Worm (Caenorhabditis elegans) whole organism, L2 larva: ENCODE data around the gene sri-63.

Source experiments
- Y55F3AM.14 ChIP-seq: fragments of 200-800 bp; sonication (Bioruptor generic); optimal IDR thresholded peaks from 2 replicates; lab custom pipeline; 2018; ENCODE audit warnings: mild to moderate bottlenecking, missing genetic modification characterization, missing compliant biosample characterization
- aly-2 ChIP-seq: fragments of 150-350 bp; optimal IDR thresholded peaks from 2 replicates; lab custom pipeline; 2014; ENCODE audit warnings: missing biosample characterization, missing genetic modification characterization
- ceh-82 ChIP-seq: fragments of 150-350 bp; optimal IDR thresholded peaks from 2 replicates; lab custom pipeline; 2014; ENCODE audit warnings: missing biosample characterization, missing genetic modification characterization
- egl-27 ChIP-seq: sonication (generic microtip); optimal IDR thresholded peaks from 3 replicates; lab custom pipeline; 2017; ENCODE audit warnings: missing biosample characterization, missing genetic modification reagents, missing genetic modification characterization
- fos-1 ChIP-seq: fragments of 150-350 bp; optimal IDR thresholded peaks from 2 replicates; lab custom pipeline; 2014; ENCODE audit warnings: missing biosample characterization, missing genetic modification characterization
- lin-39 ChIP-seq: fragments of 150-350 bp; optimal IDR thresholded peaks from 2 replicates; lab custom pipeline; 2014; ENCODE audit warnings: missing biosample characterization, missing genetic modification reagents, missing genetic modification characterization
- nhr-10 ChIP-seq: sonication (generic microtip); optimal IDR thresholded peaks from 2 replicates; lab custom pipeline; 2017; ENCODE audit warnings: missing biosample characterization, missing genetic modification characterization
- nhr-11 ChIP-seq: fragments of 150-350 bp; optimal IDR thresholded peaks from 2 replicates; lab custom pipeline; 2014; ENCODE audit warnings: missing biosample characterization, missing genetic modification characterization
- nhr-237 ChIP-seq: fragments of 150-350 bp; optimal IDR thresholded peaks from 2 replicates; lab custom pipeline; 2014; ENCODE audit warnings: missing biosample characterization, missing genetic modification characterization
- nhr-25 ChIP-seq: fragments of 150-350 bp; sonication (generic microtip); optimal IDR thresholded peaks from 3 replicates; lab custom pipeline; 2014; ENCODE audit warnings: missing biosample characterization, missing genetic modification characterization
- nhr-77 ChIP-seq: fragments of 150-350 bp; optimal IDR thresholded peaks from 2 replicates; lab custom pipeline; 2014; ENCODE audit warnings: missing biosample characterization, missing genetic modification characterization
- peb-1 ChIP-seq: fragments of 150-350 bp; optimal IDR thresholded peaks from 2 replicates; lab custom pipeline; 2014; ENCODE audit warnings: missing biosample characterization, missing genetic modification characterization
- unc-62 ChIP-seq: fragments of 150-350 bp; optimal IDR thresholded peaks from 2 replicates; lab custom pipeline; 2014; ENCODE audit warnings: missing biosample characterization, missing genetic modification reagents, missing genetic modification characterization
- zag-1 ChIP-seq: fragments of 150-350 bp; optimal IDR thresholded peaks from 2 replicates; lab custom pipeline; 2014; ENCODE audit warnings: missing biosample characterization, missing genetic modification characterization

DNA sequence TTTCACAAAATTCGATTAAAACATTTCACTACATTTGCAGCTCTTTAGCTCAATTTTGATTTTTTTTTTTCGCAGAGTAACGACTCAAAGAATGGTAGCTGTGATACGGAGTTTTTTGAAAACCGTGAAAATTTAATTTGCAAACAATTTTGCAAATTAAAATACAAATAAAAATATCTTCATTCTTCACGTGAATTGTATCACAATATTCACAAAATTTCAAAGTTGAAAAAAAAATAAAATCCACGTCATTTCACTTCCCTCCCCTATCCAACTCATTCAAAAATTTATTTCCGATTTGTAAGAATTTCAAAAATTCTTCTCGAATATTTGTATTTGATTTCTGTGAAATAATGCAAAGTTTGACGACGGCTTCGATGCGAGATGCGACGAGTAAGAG lies 8.5 kb upstream of the sri-63 start, which contains the start of gene wht-4:
- TF ChIP-seq nhr-237 (tag; lab: Kevin White, UChicago) (no peak), lin-39 (tag; lab: Kevin White, UChicago) (no peak), nhr-10 (tag; lab: Kevin White, UChicago) (no peak), ceh-82 (no peak), nhr-11 (tag; lab: Kevin White, UChicago) (no peak), peb-1 (tag; lab: Kevin White, UChicago) (no peak), nhr-77 (no peak), egl-27 (no peak), Y55F3AM.14 (GFP tag; lab: Kevin White, UChicago) (no peak), unc-62 (no peak), zag-1 (no peak), nhr-25 (tag; lab: Kevin White, UChicago) (no peak), fos-1 (tag; lab: Kevin White, UChicago) (no peak), aly-2 (tag; lab: Kevin White, UChicago) (no peak)
